Fruit fly (Drosophila melanogaster): Measurements from ENCODE around the gene CG32488.

DNA sequence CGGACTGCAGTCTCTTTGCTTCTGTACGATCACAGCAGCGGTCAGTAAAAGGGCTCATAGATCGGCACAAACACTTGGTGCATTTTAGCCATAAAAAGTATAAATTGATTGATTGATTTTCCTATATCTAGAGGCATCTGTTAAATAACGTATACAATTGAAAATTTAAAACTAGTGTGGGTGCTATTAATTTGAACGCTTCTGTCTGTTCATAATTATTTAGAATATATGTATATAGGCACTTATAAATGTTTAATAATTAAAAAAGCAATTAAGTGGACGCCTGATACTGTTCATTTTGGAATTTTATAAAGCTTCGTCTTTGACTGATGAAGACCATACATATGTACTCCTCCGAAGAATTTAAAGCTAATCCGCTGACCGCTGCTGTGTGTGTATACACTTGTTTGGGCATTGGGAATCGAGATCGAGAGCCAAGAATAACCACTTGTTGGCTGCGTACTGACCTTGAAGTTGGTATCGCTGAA lies 29.4 kb upstream of the CG32488 start:
- no peak for TF ChIP-seq usp (GFP tag; optimal IDR thresholded peaks at IDR 0.05)
- TF ChIP-seq psq (optimal IDR thresholded peaks at IDR 0.05): no peak
- TF ChIP-seq pan (optimal IDR thresholded peaks at IDR 0.05): no peak
- TF ChIP-seq EcR (GFP tag; optimal IDR thresholded peaks at IDR 0.05): no peak
